Worm (Caenorhabditis elegans): ENCODE data around the gene cfap-36.

The cfap-36 gene

ce11 chrV:123513-123912, 48.5 kb downstream of the cfap-36 start:
- no peak for TF ChIP-seq hlh-8 (tag; optimal IDR thresholded peaks at IDR 0.05)
- TF ChIP-seq ama-1 (optimal IDR thresholded peaks at IDR 0.05): no peak
- TF ChIP-seq hlh-6 (tag; optimal IDR thresholded peaks at IDR 0.05): no peak
- no peak for TF ChIP-seq ceh-30 (tag; optimal IDR thresholded peaks at IDR 0.05)
- TF ChIP-seq ztf-16 (tag; optimal IDR thresholded peaks at IDR 0.05): no peak
- TF ChIP-seq zip-5 (tag; optimal IDR thresholded peaks at IDR 0.05): no peak
- no peak for TF ChIP-seq che-1 (tag; optimal IDR thresholded peaks at IDR 0.05)

ce11 chrV:122750-123149, 49.3 kb downstream of the cfap-36 start, which contains the start of gene cgp-1:
TSS of gene cgp-1 (minus strand) at chrV:122789.
- TF ChIP-seq pqm-1 (tag; optimal IDR thresholded peaks at IDR 0.05) (no peak), hlh-8 (tag; optimal IDR thresholded peaks at IDR 0.05) (peak; percentile 69), ama-1 (optimal IDR thresholded peaks at IDR 0.05) (no peak), sdc-2 (tag; optimal IDR thresholded peaks at IDR 0.05) (no peak), ceh-19 (GFP tag; optimal IDR thresholded peaks at IDR 0.05) (no peak), lin-11 (tag; optimal IDR thresholded peaks at IDR 0.05) (no peak), nfya-1 (tag; optimal IDR thresholded peaks at IDR 0.05) (peak; percentile 30), lim-6 (tag; optimal IDR thresholded peaks at IDR 0.05) (no peak)

- TF ChIP-seq pat-9 (tag; optimal IDR thresholded peaks at IDR 0.05): no peak
- TF ChIP-seq K09A11.1 (tag; optimal IDR thresholded peaks at IDR 0.05; ENCODE audit: insufficient read depth): no peak
- no peak for TF ChIP-seq hlh-13 (GFP tag; optimal IDR thresholded peaks at IDR 0.05)
- no peak for TF ChIP-seq zip-5 (tag; optimal IDR thresholded peaks at IDR 0.05)
- no peak for TF ChIP-seq ets-4 (tag; optimal IDR thresholded peaks at IDR 0.05)
- no peak for TF ChIP-seq ceh-22 (tag; optimal IDR thresholded peaks at IDR 0.05)
- no peak for TF ChIP-seq sox-2 (GFP tag; IDR thresholded peaks at IDR 0.05)
- TF ChIP-seq mec-3 (tag; optimal IDR thresholded peaks at IDR 0.05; ENCODE audit: borderline replicate concordance): no peak
- TF ChIP-seq hlh-30 (tag; optimal IDR thresholded peaks at IDR 0.05; ENCODE audit: insufficient read depth): no peak
- no peak for TF ChIP-seq pha-2 (tag; optimal IDR thresholded peaks at IDR 0.05)
- TF ChIP-seq lin-11 (tag; optimal IDR thresholded peaks at IDR 0.05): no peak
- TF ChIP-seq pag-3 (tag; optimal IDR thresholded peaks at IDR 0.05; ENCODE audit: borderline replicate concordance): no peak
- no peak for TF ChIP-seq pqm-1 (tag; optimal IDR thresholded peaks at IDR 0.05)
- TF ChIP-seq fax-1 (tag; optimal IDR thresholded peaks at IDR 0.05): no peak
- no peak for TF ChIP-seq unc-3 (GFP tag; conservative IDR thresholded peaks at IDR 0.05)
- no peak for TF ChIP-seq unc-3 (tag; optimal IDR thresholded peaks at IDR 0.05)
- no peak for TF ChIP-seq gmeb-2 (tag; optimal IDR thresholded peaks at IDR 0.05)
- TF ChIP-seq tbx-2 (tag; optimal IDR thresholded peaks at IDR 0.05): no peak
- no peak for TF ChIP-seq sdc-2 (tag; optimal IDR thresholded peaks at IDR 0.05)
Observed at ce11 chrV:122249-122648, 49.8 kb downstream of the cfap-36 start.

DNA sequence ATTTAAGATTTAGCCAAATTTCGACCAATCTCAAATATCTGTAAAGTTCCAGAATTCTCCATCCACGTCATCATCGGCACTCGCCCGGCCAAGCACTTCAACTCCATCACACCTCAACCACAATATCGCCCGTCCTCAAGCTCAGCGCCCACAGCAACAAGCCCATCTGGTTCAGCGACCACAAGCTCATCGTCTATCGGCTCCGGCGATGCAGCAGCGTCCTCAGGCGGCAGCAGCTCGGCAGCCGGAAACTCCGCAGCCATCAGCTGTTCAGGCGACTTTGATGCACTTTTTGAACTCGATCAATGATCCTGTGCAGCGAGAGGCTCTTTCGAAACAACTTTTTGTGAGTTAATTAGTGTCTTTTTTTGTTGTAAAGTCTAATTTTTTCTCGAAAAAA, 54.7 kb downstream of the cfap-36 start:
- TF ChIP-seq eyg-1 (tag; optimal IDR thresholded peaks at IDR 0.05) (no peak), mec-3 (tag; optimal IDR thresholded peaks at IDR 0.05; ENCODE audit: borderline replicate concordance) (no peak), T23F11.4 (GFP tag; optimal IDR thresholded peaks at IDR 0.05) (no peak), pax-1 (tag; optimal IDR thresholded peaks at IDR 0.05) (no peak), ttx-3 (tag; optimal IDR thresholded peaks at IDR 0.05) (no peak), ama-1 (optimal IDR thresholded peaks at IDR 0.05) (no peak), pag-3 (tag; optimal IDR thresholded peaks at IDR 0.05; ENCODE audit: borderline replicate concordance) (no peak), ceh-18 (tag; optimal IDR thresholded peaks at IDR 0.05) (no peak), nhr-11 (tag; optimal IDR thresholded peaks at IDR 0.05) (no peak), tbx-7 (tag; optimal IDR thresholded peaks at IDR 0.05) (no peak), hlh-6 (tag; optimal IDR thresholded peaks at IDR 0.05) (no peak), pros-1 (tag; optimal IDR thresholded peaks at IDR 0.05) (no peak), ceh-30 (tag; optimal IDR thresholded peaks at IDR 0.05) (no peak), dmd-4 (tag; optimal IDR thresholded peaks at IDR 0.05; ENCODE audit: borderline replicate concordance) (no peak), ceh-2 (tag; optimal IDR thresholded peaks at IDR 0.05) (no peak), sox-2 (GFP tag; IDR thresholded peaks at IDR 0.05) (no peak), fkh-10 (GFP tag; optimal IDR thresholded peaks at IDR 0.05) (no peak), ceh-9 (tag; optimal IDR thresholded peaks at IDR 0.05) (no peak), ceh-6 (GFP tag; optimal IDR thresholded peaks at IDR 0.05) (no peak), fax-1 (tag; optimal IDR thresholded peaks at IDR 0.05) (no peak)

Measured in whole organism, late embryonic.